Fruit fly (Drosophila melanogaster): ENCODE results near the gene CG1662.

The CG1662 gene

DNA sequence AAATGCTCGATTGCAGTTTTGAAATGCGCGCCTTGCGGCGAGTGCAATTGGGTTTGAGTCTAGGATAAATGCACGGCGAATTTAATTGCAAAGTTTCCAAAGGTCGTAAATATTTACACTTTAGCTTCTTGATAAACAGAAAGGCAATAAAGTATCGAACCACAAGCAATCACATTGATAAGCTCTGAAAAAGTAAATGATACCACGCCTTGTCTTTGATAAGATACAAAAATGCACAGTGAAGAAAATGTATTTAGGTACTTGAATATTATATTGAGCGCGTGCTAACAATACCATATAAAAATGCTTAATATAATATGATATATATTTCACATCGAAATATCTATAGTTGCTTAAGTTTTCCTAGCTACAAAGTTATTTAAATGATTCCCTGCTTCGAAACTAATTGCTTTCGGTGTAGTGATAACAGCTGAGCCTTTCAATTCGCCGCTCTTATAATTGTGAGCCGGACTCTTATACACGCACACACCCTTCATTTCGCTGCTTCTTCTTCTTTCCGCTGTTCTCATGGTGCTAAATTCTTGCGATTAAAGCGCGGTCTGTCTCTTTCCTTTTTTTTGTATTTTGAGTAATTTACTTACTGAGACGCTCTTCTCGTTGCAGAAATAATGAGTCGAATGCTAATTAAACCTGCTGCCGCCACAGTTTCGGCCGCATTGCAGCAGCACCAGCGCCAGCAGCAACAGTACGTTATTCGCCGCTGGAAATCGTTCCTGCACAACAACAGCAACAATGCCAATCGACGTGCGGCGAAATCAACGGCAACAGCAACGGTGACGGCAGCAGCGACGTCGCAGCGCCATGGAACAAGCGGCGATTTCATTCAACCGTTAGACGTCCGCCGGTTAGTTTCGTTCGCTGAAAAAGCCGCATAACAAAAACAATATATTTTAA lies 13.9 kb upstream of the CG1662 start (continued):
- TF ChIP-seq kni (GFP tag; optimal IDR thresholded peaks at IDR 0.05) = peak; percentile 35
- peak; percentile 84 for TF ChIP-seq dmrt99B (tag; optimal IDR thresholded peaks at IDR 0.05)
- TF ChIP-seq CG1024 (GFP tag; IDR thresholded peaks at IDR 0.05) = peak; percentile 61; the same call in 1 of the 2 replicates
- TF ChIP-seq CG5180 (GFP tag; optimal IDR thresholded peaks at IDR 0.05) = peak; percentile 64
- TF ChIP-seq Rfx (GFP tag; IDR thresholded peaks at IDR 0.05) = peak; percentile 89
- peak; percentile 29 for TF ChIP-seq ac (GFP tag; optimal IDR thresholded peaks at IDR 0.05)
- TF ChIP-seq Gsc (GFP tag; IDR thresholded peaks at IDR 0.05) = no peak
- peak; percentile 79 for TF ChIP-seq CG11696 (GFP tag; IDR thresholded peaks at IDR 0.05)
- TF ChIP-seq pan (optimal IDR thresholded peaks at IDR 0.05) = no peak
- peak in 1 of 2 experiments; percentile 90 for TF ChIP-seq pan (GFP tag; optimal IDR thresholded peaks at IDR 0.05 in 1 of 2, IDR thresholded peaks at IDR 0.05 in 1 of 2)
- TF ChIP-seq twi (tag; optimal IDR thresholded peaks at IDR 0.05) = peak; percentile 66
- no peak for TF ChIP-seq Ets97D (GFP tag; optimal IDR thresholded peaks at IDR 0.05)
- no peak for TF ChIP-seq CG8478 (optimal IDR thresholded peaks at IDR 0.05)
- TF ChIP-seq CG15479 (GFP tag; optimal IDR thresholded peaks at IDR 0.05) = peak; percentile 32
- TF ChIP-seq Dll (GFP tag; IDR thresholded peaks at IDR 0.05; ENCODE audit: partially characterized antibody) = no peak
- peak; percentile 63 for TF ChIP-seq cwo (GFP tag; optimal IDR thresholded peaks at IDR 0.05)
- TF ChIP-seq Pdp1 (GFP tag; optimal IDR thresholded peaks at IDR 0.05) = peak in 1 of 2 experiments; percentile 24
- peak; percentile 32 for TF ChIP-seq lilli (GFP tag; optimal IDR thresholded peaks at IDR 0.05)
- peak; percentile 87 for TF ChIP-seq Oli (tag; optimal IDR thresholded peaks at IDR 0.05)
- TF ChIP-seq CG13123 (GFP tag; optimal IDR thresholded peaks at IDR 0.05) = peak; percentile 70
- peak; percentile 44 for TF ChIP-seq CG2116 (GFP tag; optimal IDR thresholded peaks at IDR 0.05)
- TF ChIP-seq CG34376 (GFP tag; optimal IDR thresholded peaks at IDR 0.05) = peak; percentile 85
- no peak for TF ChIP-seq usp (GFP tag; optimal IDR thresholded peaks at IDR 0.05)
- TF ChIP-seq CG34422 (GFP tag; IDR thresholded peaks at IDR 0.05) = peak; percentile 81
- peak; percentile 85 for TF ChIP-seq E2f2 (GFP tag; IDR thresholded peaks at IDR 0.05)
- peak; percentile 58 for TF ChIP-seq Camta (GFP tag; optimal IDR thresholded peaks at IDR 0.05)
- TF ChIP-seq gsb-n (tag; optimal IDR thresholded peaks at IDR 0.05) = peak; percentile 83
- peak; percentile 72 for TF ChIP-seq CG4730 (GFP tag; IDR thresholded peaks at IDR 0.05)
- TF ChIP-seq CG18599 (GFP tag; optimal IDR thresholded peaks at IDR 0.05) = peak; percentile 89
- TF ChIP-seq ci (GFP tag; IDR thresholded peaks at IDR 0.05) = peak; percentile 75; the same call in 2 of the 3 replicates
- TF ChIP-seq Deaf1 (tag; optimal IDR thresholded peaks at IDR 0.05) = peak; percentile 57
- TF ChIP-seq corto (GFP tag; optimal IDR thresholded peaks at IDR 0.05) = peak; percentile 72
- TF ChIP-seq CG34224 (GFP tag; IDR thresholded peaks at IDR 0.05; ENCODE audit: partially characterized antibody) = no peak
- TF ChIP-seq CG10462 (GFP tag; optimal IDR thresholded peaks at IDR 0.05) = peak; percentile 57
- TF ChIP-seq insv (GFP tag; optimal IDR thresholded peaks at IDR 0.05) = peak in 1 of 2 experiments; percentile 50
- TF ChIP-seq CG2875 (GFP tag; optimal IDR thresholded peaks at IDR 0.05) = peak; percentile 86
- no peak for TF ChIP-seq CG33213 (GFP tag; optimal IDR thresholded peaks at IDR 0.05)
- no peak for TF ChIP-seq amos (GFP tag; IDR thresholded peaks at IDR 0.05; ENCODE audit: partially characterized antibody)
- TF ChIP-seq CG18476 (GFP tag; optimal IDR thresholded peaks at IDR 0.05) = peak; percentile 77
- no peak for TF ChIP-seq CG14965 (GFP tag; optimal IDR thresholded peaks at IDR 0.05; ENCODE audit: borderline replicate concordance)
- peak; percentile 64 for TF ChIP-seq CG13894 (tag; optimal IDR thresholded peaks at IDR 0.05)
- TF ChIP-seq pzg (GFP tag; optimal IDR thresholded peaks at IDR 0.05) = peak; percentile 0
- peak; percentile 65 for TF ChIP-seq NFAT (GFP tag; IDR thresholded peaks at IDR 0.05)
- no peak for TF ChIP-seq Doc3 (GFP tag; IDR thresholded peaks at IDR 0.05; ENCODE audit: partially characterized antibody)
- TF ChIP-seq CG9727 (GFP tag; optimal IDR thresholded peaks at IDR 0.05) = peak; percentile 86
- no peak for TF ChIP-seq CG9797 (GFP tag; optimal IDR thresholded peaks at IDR 0.05)
- TF ChIP-seq CG1529 (GFP tag; optimal IDR thresholded peaks at IDR 0.05) = peak; percentile 67
- TF ChIP-seq CG4404 (GFP tag; IDR thresholded peaks at IDR 0.05) = peak; percentile 57

Measured in whole organism, embryonic.